Fruit fly (Drosophila melanogaster) whole organism, adult: ENCODE data around the gene CG6574.

Source experiments
- CG11617 ChIP-seq: fragments of 200-800 bp; sonication (Bioruptor generic); optimal IDR thresholded peaks from 2 replicates; lab custom pipeline; 2017; ENCODE audit warnings: mild to moderate bottlenecking, missing biosample characterization, missing genetic modification reagents, missing genetic modification characterization
- CG12768 ChIP-seq: fragments of 200-800 bp; sonication (Bioruptor generic); optimal IDR thresholded peaks from 2 replicates; lab custom pipeline; 2017; ENCODE audit warnings: missing biosample characterization, missing genetic modification characterization, mild to moderate bottlenecking, moderate library complexity, missing genetic modification reagents
- CG14711 ChIP-seq: fragments of 200-800 bp; sonication (Bioruptor generic); optimal IDR thresholded peaks from 2 replicates; lab custom pipeline; 2018; ENCODE audit warnings: missing biosample characterization, mild to moderate bottlenecking, missing genetic modification characterization, moderate library complexity
- CG1620 ChIP-seq: fragments of 200-800 bp; sonication (Bioruptor generic); optimal IDR thresholded peaks from 2 replicates; lab custom pipeline; 2016; ENCODE audit warnings: missing biosample characterization, missing genetic modification characterization
- CG33017 ChIP-seq: fragments of 200-800 bp; sonication (Bioruptor generic); optimal IDR thresholded peaks from 2 replicates; lab custom pipeline; 2018; ENCODE audit warnings: missing biosample characterization, mild to moderate bottlenecking, missing genetic modification characterization, moderate library complexity
- CG5204 ChIP-seq: fragments of 200-800 bp; sonication (Bioruptor generic); optimal IDR thresholded peaks from 2 replicates; lab custom pipeline; 2016; ENCODE audit warnings: missing biosample characterization, missing genetic modification characterization
- CG7045 ChIP-seq: fragments of 200-800 bp; sonication (Bioruptor generic); optimal IDR thresholded peaks from 2 replicates; lab custom pipeline; 2017; ENCODE audit warnings: missing biosample characterization, mild to moderate bottlenecking, missing genetic modification characterization
- CG7101 ChIP-seq: fragments of 200-800 bp; sonication (Bioruptor generic); optimal IDR thresholded peaks from 2 replicates; lab custom pipeline; 2018; ENCODE audit warnings: missing biosample characterization, mild to moderate bottlenecking, missing genetic modification characterization, moderate library complexity
- Clk ChIP-seq: fragments of 200-800 bp; sonication (Bioruptor generic); optimal IDR thresholded peaks from 2 replicates; lab custom pipeline; 2017; ENCODE audit warnings: missing biosample characterization, missing genetic modification characterization
- Crg-1 ChIP-seq: fragments of 200-800 bp; sonication (Bioruptor generic); optimal IDR thresholded peaks from 2 replicates; lab custom pipeline; 2016; ENCODE audit warnings: missing biosample characterization, missing genetic modification characterization
- Hr96 ChIP-seq: fragments of 200-800 bp; sonication (Bioruptor generic); optimal IDR thresholded peaks from 2 replicates; lab custom pipeline; 2016; ENCODE audit warnings: missing biosample characterization, missing genetic modification characterization
- Mnt ChIP-seq: fragments of 200-800 bp; sonication (Bioruptor generic); optimal IDR thresholded peaks from 2 replicates; lab custom pipeline; 2016; ENCODE audit warnings: missing biosample characterization, mild to moderate bottlenecking, missing genetic modification characterization
- bab1 ChIP-seq: fragments of 200-800 bp; sonication (Bioruptor generic); optimal IDR thresholded peaks from 3 replicates; lab custom pipeline; 2019; ENCODE audit warnings: missing biosample characterization, mild to moderate bottlenecking, missing genetic modification characterization, moderate library complexity
- cic ChIP-seq: fragments of 200-800 bp; sonication (Bioruptor generic); optimal IDR thresholded peaks from 2 replicates; lab custom pipeline; 2017; ENCODE audit warnings: missing biosample characterization, mild to moderate bottlenecking, missing genetic modification characterization, moderate library complexity
- cnc ChIP-seq, 2 experiments: fragments of >200 bp; optimal IDR thresholded peaks; 2 replicates each; lab custom pipeline; 2017
- kay ChIP-seq: fragments of 200-800 bp; sonication (Bioruptor generic); peaks from one replicate; lab custom pipeline; 2016; ENCODE audit warnings: missing biosample characterization, missing genetic modification characterization, borderline replicate concordance
- ovo ChIP-seq: fragments of 200-800 bp; sonication (Bioruptor generic); optimal IDR thresholded peaks from 2 replicates; lab custom pipeline; 2016; ENCODE audit warnings: missing biosample characterization, missing genetic modification characterization
- pad ChIP-seq: fragments of 200-800 bp; sonication (Bioruptor generic); optimal IDR thresholded peaks from 3 replicates; lab custom pipeline; 2017; ENCODE audit warnings: missing biosample characterization, missing genetic modification characterization, mild to moderate bottlenecking, moderate library complexity, missing genetic modification reagents
- tj ChIP-seq: fragments of 200-800 bp; sonication (Bioruptor generic); optimal IDR thresholded peaks from 3 replicates; lab custom pipeline; 2017; ENCODE audit warnings: missing biosample characterization, mild to moderate bottlenecking, missing genetic modification characterization, moderate library complexity
- toe ChIP-seq: fragments of 200-800 bp; sonication (Bioruptor generic); optimal IDR thresholded peaks from 2 replicates; lab custom pipeline; 2016; ENCODE audit warnings: missing biosample characterization, missing genetic modification characterization

The CG6574 gene

dm6 chr3R:10881824-10882559, 19.2 kb upstream of the CG6574 start, which contains the start of gene Tpc1:
TSS of gene Tpc1 (minus strand) at chr3R:10882188.
- peak; percentile 70 for TF ChIP-seq CG1620 (GFP tag; lab: Kevin White, UChicago)
- TF ChIP-seq CG7045 (GFP tag; lab: Kevin White, UChicago): no peak
- no peak for TF ChIP-seq kay (GFP tag; lab: Kevin White, UChicago)
- peak; percentile 53 for TF ChIP-seq Crg-1
- no peak for TF ChIP-seq Clk (GFP tag; lab: Kevin White, UChicago)
- peak; percentile 39 for TF ChIP-seq CG12768 (GFP tag; lab: Kevin White, UChicago)
- peak; percentile 9 for TF ChIP-seq ovo (GFP tag; lab: Kevin White, UChicago)
- TF ChIP-seq tj (GFP tag; lab: Kevin White, UChicago): no peak
- peak; percentile 71 for TF ChIP-seq bab1 (GFP tag; lab: Kevin White, UChicago)
- TF ChIP-seq CG11617 (GFP tag; lab: Kevin White, UChicago): no peak
- TF ChIP-seq Hr96 (GFP tag; lab: Kevin White, UChicago): peak; percentile 43
- TF ChIP-seq toe: peak; percentile 64
- TF ChIP-seq CG33017 (tag; lab: Kevin White, UChicago): no peak
- TF ChIP-seq pad: no peak
- TF ChIP-seq cnc (optimal IDR thresholded peaks at IDR 0.05; lab: Kevin White, UChicago): no peak
- TF ChIP-seq Mnt (GFP tag; lab: Kevin White, UChicago): peak; percentile 56
- peak; percentile 18 for TF ChIP-seq cic (GFP tag; lab: Kevin White, UChicago)
- no peak for TF ChIP-seq CG7101 (tag; lab: Kevin White, UChicago)
- no peak for TF ChIP-seq CG5204 (GFP tag; lab: Kevin White, UChicago)
- TF ChIP-seq CG14711 (tag; lab: Kevin White, UChicago): peak; percentile 8

- TF ChIP-seq cic (GFP tag; lab: Kevin White, UChicago) (no peak), tj (GFP tag; lab: Kevin White, UChicago) (no peak), cnc (optimal IDR thresholded peaks at IDR 0.05; lab: Kevin White, UChicago) (no peak), CG33017 (tag; lab: Kevin White, UChicago) (no peak), Clk (GFP tag; lab: Kevin White, UChicago) (no peak), Crg-1 (no peak), kay (GFP tag; lab: Kevin White, UChicago) (no peak), CG7045 (GFP tag; lab: Kevin White, UChicago) (no peak), CG1620 (GFP tag; lab: Kevin White, UChicago) (no peak), CG14711 (tag; lab: Kevin White, UChicago) (no peak)
Measured at dm6 chr3R:10879219-10879618, 16.4 kb upstream of the CG6574 start, which contains the start of gene CG14695. TSS of gene CG14695 (minus strand) at chr3R:10879319.

dm6 chr3R:10878628-10879027, 15.8 kb upstream of the CG6574 start:
- TF ChIP-seq Clk (GFP tag; lab: Kevin White, UChicago) (no peak), CG5204 (GFP tag; lab: Kevin White, UChicago) (no peak), toe (no peak), CG12768 (GFP tag; lab: Kevin White, UChicago) (no peak), cnc (optimal IDR thresholded peaks at IDR 0.05; lab: Kevin White, UChicago) (no peak), Crg-1 (no peak), CG33017 (tag; lab: Kevin White, UChicago) (no peak), CG1620 (GFP tag; lab: Kevin White, UChicago) (no peak), pad (no peak), CG14711 (tag; lab: Kevin White, UChicago) (no peak), Mnt (GFP tag; lab: Kevin White, UChicago) (no peak), CG11617 (GFP tag; lab: Kevin White, UChicago) (no peak), cic (GFP tag; lab: Kevin White, UChicago) (no peak), ovo (GFP tag; lab: Kevin White, UChicago) (no peak)

- TF ChIP-seq Hr96 (GFP tag; lab: Kevin White, UChicago) (no peak), CG12768 (GFP tag; lab: Kevin White, UChicago) (no peak), ovo (GFP tag; lab: Kevin White, UChicago) (no peak), bab1 (GFP tag; lab: Kevin White, UChicago) (no peak), toe (no peak), CG5204 (GFP tag; lab: Kevin White, UChicago) (no peak), CG11617 (GFP tag; lab: Kevin White, UChicago) (no peak), kay (GFP tag; lab: Kevin White, UChicago) (no peak), cnc (optimal IDR thresholded peaks at IDR 0.05; lab: Kevin White, UChicago) (no peak)
Measured at dm6 chr3R:10877808-10878207, 15.0 kb upstream of the CG6574 start.

dm6 chr3R:10875515-10876434, 13.0 kb upstream of the CG6574 start, which contains the start of gene Sodh2:
TSS of gene Sodh2 (plus strand) at chr3R:10876384.
- TF ChIP-seq CG5204 (GFP tag; lab: Kevin White, UChicago) (no peak), CG12768 (GFP tag; lab: Kevin White, UChicago) (peak; percentile 89), CG14711 (tag; lab: Kevin White, UChicago) (peak; percentile 91), CG7101 (tag; lab: Kevin White, UChicago) (peak; percentile 92), cic (GFP tag; lab: Kevin White, UChicago) (peak; percentile 93), Crg-1 (peak; percentile 69), bab1 (GFP tag; lab: Kevin White, UChicago) (peak; percentile 55), CG7045 (GFP tag; lab: Kevin White, UChicago) (peak; percentile 86), CG11617 (GFP tag; lab: Kevin White, UChicago) (peak; percentile 78), Mnt (GFP tag; lab: Kevin White, UChicago) (peak; percentile 61), CG1620 (GFP tag; lab: Kevin White, UChicago) (no peak), ovo (GFP tag; lab: Kevin White, UChicago) (peak; percentile 82), pad (peak; percentile 90), kay (GFP tag; lab: Kevin White, UChicago) (peak; percentile 95), cnc (optimal IDR thresholded peaks at IDR 0.05; lab: Kevin White, UChicago) (no peak), Hr96 (GFP tag; lab: Kevin White, UChicago) (peak; percentile 33), tj (GFP tag; lab: Kevin White, UChicago) (peak; percentile 37), CG33017 (tag; lab: Kevin White, UChicago) (peak; percentile 96), toe (peak; percentile 62), Clk (GFP tag; lab: Kevin White, UChicago) (peak; percentile 25)
